Worm (Caenorhabditis elegans) whole organism, mixed stage, embryonic: ENCODE measurements around the gene Y57E12AL.2.

Experiments
- nhr-12 ChIP-seq: fragments of 150-350 bp; optimal IDR thresholded peaks from 2 replicates; lab custom pipeline; 2014; ENCODE audit warnings: missing biosample characterization, missing genetic modification characterization

Y57E12AL.2 gene

ce11 chrV:7106499-7107152 lies 48.7 kb downstream of the Y57E12AL.2 start:
- no peak for TF ChIP-seq nhr-12
